Fruit fly (Drosophila melanogaster) whole organism, embryonic: ENCODE measurements around the gene CG10943.

Experiments
- ATbp ChIP-seq: fragments of 200-800 bp; sonication (Bioruptor generic); optimal IDR thresholded peaks from 2 replicates; lab custom pipeline; 2017; ENCODE audit warnings: missing biosample characterization, mild to moderate bottlenecking, missing genetic modification characterization, missing genetic modification reagents
- C15 ChIP-seq: fragments of 200-800 bp; sonication (Bioruptor generic); IDR thresholded peaks from 3 replicates; pipeline ENCODE4 v1.3.6; 2022; ENCODE audit warnings: missing biosample characterization, missing genetic modification characterization
- CG1024 ChIP-seq: fragments of 200-800 bp; sonication (Bioruptor generic); IDR thresholded peaks from 2 replicates; pipeline ENCODE4 v1.3.6; 2022; ENCODE audit warnings: missing biosample characterization, missing genetic modification characterization
- CG11085 ChIP-seq: fragments of 200-800 bp; sonication (Bioruptor generic); IDR thresholded peaks from 2 replicates; pipeline ENCODE4 v1.3.6; 2022; ENCODE audit warnings: missing biosample characterization, missing genetic modification characterization
- CG11504 ChIP-seq: fragments of 200-800 bp; sonication (Bioruptor generic); optimal IDR thresholded peaks from 3 replicates; lab custom pipeline; 2019; ENCODE audit warnings: missing biosample characterization, mild to moderate bottlenecking, missing genetic modification characterization, moderate library complexity
- CG12769 ChIP-seq: fragments of 200-800 bp; sonication (Bioruptor generic); optimal IDR thresholded peaks from 2 replicates; lab custom pipeline; 2019; ENCODE audit warnings: missing biosample characterization, mild to moderate bottlenecking, missing genetic modification characterization, moderate library complexity
- CG13287 ChIP-seq: fragments of 200-800 bp; sonication (Bioruptor generic); IDR thresholded peaks from 2 replicates; pipeline ENCODE4 v1.3.6; 2022; ENCODE audit warnings: missing biosample characterization, missing genetic modification characterization; ENCODE audit not compliant: partially characterized antibody
- CG13424 ChIP-seq: fragments of 200-800 bp; sonication (Bioruptor generic); optimal IDR thresholded peaks from 2 replicates; lab custom pipeline; 2019; ENCODE audit warnings: missing biosample characterization, mild to moderate bottlenecking, missing genetic modification characterization, moderate library complexity
- CG15269 ChIP-seq: fragments of 200-800 bp; sonication (Bioruptor generic); optimal IDR thresholded peaks from 2 replicates; lab custom pipeline; 2018; ENCODE audit warnings: missing biosample characterization, mild to moderate bottlenecking, missing genetic modification characterization, moderate library complexity
- CG2875 ChIP-seq: fragments of 200-800 bp; sonication (Bioruptor generic); optimal IDR thresholded peaks from 2 replicates; lab custom pipeline; 2017; ENCODE audit warnings: missing biosample characterization, mild to moderate bottlenecking, missing genetic modification characterization, missing genetic modification reagents
- CG3163 ChIP-seq: fragments of 200-800 bp; sonication (Bioruptor generic); optimal IDR thresholded peaks from 3 replicates; lab custom pipeline; 2016; ENCODE audit warnings: missing biosample characterization, missing genetic modification characterization
- CG4404 ChIP-seq: fragments of 200-800 bp; sonication (Bioruptor generic); IDR thresholded peaks from 2 replicates; pipeline ENCODE4 v1.3.6; 2022; ENCODE audit warnings: missing biosample characterization, missing genetic modification characterization
- CG4424 ChIP-seq: fragments of 200-800 bp; sonication (Bioruptor generic); optimal IDR thresholded peaks from 3 replicates; lab custom pipeline; 2016; ENCODE audit warnings: missing biosample characterization, missing genetic modification characterization
- CG5953 ChIP-seq: fragments of 200-800 bp; sonication (Bioruptor generic); IDR thresholded peaks from 2 replicates; pipeline ENCODE4 v1.3.6; 2022; ENCODE audit warnings: missing biosample characterization, missing genetic modification characterization
- CG7963 ChIP-seq: fragments of 200-800 bp; sonication (Bioruptor generic); IDR thresholded peaks from 3 replicates; pipeline ENCODE4 v1.3.6; 2022; ENCODE audit warnings: missing biosample characterization, missing genetic modification characterization; ENCODE audit not compliant: partially characterized antibody
- CG8765 ChIP-seq: fragments of 200-800 bp; sonication (Bioruptor generic); IDR thresholded peaks from 2 replicates; pipeline ENCODE4 v1.3.6; 2022; ENCODE audit warnings: missing biosample characterization, missing genetic modification characterization
- CG9797 ChIP-seq: fragments of 200-800 bp; sonication (Bioruptor generic); optimal IDR thresholded peaks from 3 replicates; lab custom pipeline; 2018; ENCODE audit warnings: missing biosample characterization, mild to moderate bottlenecking, missing genetic modification characterization
- CG9817 ChIP-seq: fragments of 200-800 bp; sonication (Bioruptor generic); optimal IDR thresholded peaks from 2 replicates; lab custom pipeline; 2018; ENCODE audit warnings: missing biosample characterization, mild to moderate bottlenecking, missing genetic modification characterization, moderate library complexity
- CoRest ChIP-seq: fragments of 200-800 bp; sonication (Bioruptor generic); optimal IDR thresholded peaks from 3 replicates; lab custom pipeline; 2018; ENCODE audit warnings: missing biosample characterization, mild to moderate bottlenecking, missing genetic modification characterization, moderate library complexity
- D ChIP-seq, 2 experiments: fragments of 200-800 bp in 1 of 2; fragments of >200 bp in 1 of 2; sonication (Bioruptor generic) in 1 of 2; optimal IDR thresholded peaks; 2 replicates in 1 of 2; 3 replicates in 1 of 2; lab custom pipeline; 2017; ENCODE audit warnings: mild to moderate bottlenecking in 1 of 2, missing biosample characterization in 1 of 2, missing genetic modification characterization in 1 of 2, missing genetic modification reagents in 1 of 2
- Fer3 ChIP-seq: fragments of 200-800 bp; sonication (Bioruptor generic); optimal IDR thresholded peaks from 2 replicates; lab custom pipeline; 2018; ENCODE audit warnings: missing biosample characterization, mild to moderate bottlenecking, missing genetic modification characterization, moderate library complexity
- HLH54F ChIP-seq: fragments of 200-800 bp; sonication (Bioruptor generic); optimal IDR thresholded peaks from 3 replicates; lab custom pipeline; 2016; ENCODE audit warnings: missing biosample characterization, missing genetic modification characterization
- Hr78 ChIP-seq, 2 experiments: fragments of 200-800 bp in 1 of 2; fragments of >200 bp in 1 of 2; sonication (Bioruptor generic) in 1 of 2; optimal IDR thresholded peaks; 2 replicates each; lab custom pipeline; 2017 to 2019; ENCODE audit warnings: missing biosample characterization in 2 of 2, missing genetic modification characterization in 2 of 2, mild to moderate bottlenecking in 1 of 2, moderate library complexity in 1 of 2
- Jarid2 ChIP-seq: fragments of 200-800 bp; sonication (Bioruptor generic); optimal IDR thresholded peaks from 3 replicates; lab custom pipeline; 2017; ENCODE audit warnings: mild to moderate bottlenecking, missing biosample characterization, missing genetic modification reagents, missing genetic modification characterization
- NC2α ChIP-seq: fragments of 200-800 bp; sonication (Bioruptor generic); optimal IDR thresholded peaks from 2 replicates; lab custom pipeline; 2016; ENCODE audit warnings: missing biosample characterization, missing genetic modification characterization
- NK7.1 ChIP-seq: fragments of 200-800 bp; sonication (Bioruptor generic); optimal IDR thresholded peaks from 3 replicates; lab custom pipeline; 2016; ENCODE audit warnings: missing biosample characterization, missing genetic modification characterization
- Neu2 ChIP-seq: fragments of 200-800 bp; sonication (Bioruptor generic); optimal IDR thresholded peaks from 3 replicates; lab custom pipeline; 2016; ENCODE audit warnings: missing biosample characterization, missing genetic modification characterization, borderline replicate concordance
- Nf-YB ChIP-seq: fragments of 200-800 bp; sonication (Bioruptor generic); optimal IDR thresholded peaks from 3 replicates; lab custom pipeline; 2019; ENCODE audit warnings: missing biosample characterization, mild to moderate bottlenecking, missing genetic modification characterization, moderate library complexity
- Opbp ChIP-seq: fragments of 200-800 bp; sonication (Bioruptor generic); IDR thresholded peaks from 3 replicates; pipeline ENCODE4 v1.3.6; 2022; ENCODE audit warnings: missing biosample characterization, missing genetic modification characterization; ENCODE audit not compliant: partially characterized antibody
- YL-1 ChIP-seq: fragments of 200-800 bp; sonication (Bioruptor generic); optimal IDR thresholded peaks from 3 replicates; lab custom pipeline; 2017; ENCODE audit warnings: missing biosample characterization, mild to moderate bottlenecking, missing genetic modification characterization
- abd-A ChIP-seq: fragments of 200-800 bp; sonication (Bioruptor generic); optimal IDR thresholded peaks from 3 replicates; lab custom pipeline; 2019; ENCODE audit warnings: missing biosample characterization, mild to moderate bottlenecking, missing genetic modification characterization, moderate library complexity
- aop ChIP-seq: fragments of 200-800 bp; sonication (Bioruptor generic); IDR thresholded peaks from 2 replicates; pipeline ENCODE4 v1.3.6; 2022; ENCODE audit warnings: missing biosample characterization, missing genetic modification characterization
- ash1 ChIP-seq: fragments of 200-800 bp; sonication (Bioruptor generic); optimal IDR thresholded peaks from 2 replicates; lab custom pipeline; 2018; ENCODE audit warnings: missing biosample characterization, mild to moderate bottlenecking, missing genetic modification characterization
- bowl ChIP-seq: fragments of 200-800 bp; sonication (Bioruptor generic); IDR thresholded peaks from 2 replicates; pipeline ENCODE4 v1.3.6; 2022; ENCODE audit warnings: missing biosample characterization, missing genetic modification characterization
- bsh ChIP-seq, 2 experiments: fragments of 200-800 bp; sonication (Bioruptor generic); optimal IDR thresholded peaks; 2 replicates each; lab custom pipeline; 2017 to 2018; ENCODE audit warnings: mild to moderate bottlenecking in 2 of 2, missing biosample characterization in 2 of 2, missing genetic modification characterization in 2 of 2, moderate library complexity in 1 of 2
- caup ChIP-seq: fragments of 200-800 bp; sonication (Bioruptor generic); optimal IDR thresholded peaks from 3 replicates; lab custom pipeline; 2017; ENCODE audit warnings: missing biosample characterization, mild to moderate bottlenecking, missing genetic modification characterization, moderate library complexity; ENCODE audit not compliant: severe bottlenecking
- dati ChIP-seq: fragments of 200-800 bp; sonication (Bioruptor generic); IDR thresholded peaks from 2 replicates; pipeline ENCODE4 v1.3.6; 2022; ENCODE audit warnings: missing biosample characterization, missing genetic modification characterization
- dm ChIP-seq: fragments of 200-800 bp; sonication (Bioruptor generic); optimal IDR thresholded peaks from 3 replicates; lab custom pipeline; 2016; ENCODE audit warnings: missing biosample characterization, missing genetic modification characterization
- ftz-f1 ChIP-seq: fragments of 200-800 bp; sonication (Bioruptor generic); optimal IDR thresholded peaks from 2 replicates; lab custom pipeline; 2016; ENCODE audit warnings: missing biosample characterization, missing genetic modification characterization
- knrl ChIP-seq: fragments of 200-800 bp; sonication (Bioruptor generic); IDR thresholded peaks from 3 replicates; pipeline ENCODE4 v1.3.6; 2022; ENCODE audit warnings: missing biosample characterization, missing genetic modification characterization; ENCODE audit not compliant: partially characterized antibody
- odd ChIP-seq: fragments of 200-800 bp; sonication (Bioruptor generic); optimal IDR thresholded peaks from 2 replicates; lab custom pipeline; 2017; ENCODE audit warnings: missing biosample characterization, mild to moderate bottlenecking, missing genetic modification characterization
- phol ChIP-seq: fragments of 200-800 bp; sonication (Bioruptor generic); optimal IDR thresholded peaks from 3 replicates; lab custom pipeline; 2018; ENCODE audit warnings: missing biosample characterization, mild to moderate bottlenecking, missing genetic modification characterization, moderate library complexity
- pita ChIP-seq: fragments of 200-800 bp; sonication (Bioruptor generic); optimal IDR thresholded peaks from 2 replicates; lab custom pipeline; 2017; ENCODE audit warnings: missing biosample characterization, mild to moderate bottlenecking, missing genetic modification characterization
- run ChIP-seq: fragments of 200-800 bp; sonication (Bioruptor generic); optimal IDR thresholded peaks from 3 replicates; lab custom pipeline; 2018; ENCODE audit warnings: missing biosample characterization, mild to moderate bottlenecking, missing genetic modification characterization
- tna ChIP-seq: fragments of 200-800 bp; sonication (Bioruptor generic); IDR thresholded peaks from 2 replicates; pipeline ENCODE4 v1.3.6; 2022; ENCODE audit warnings: missing biosample characterization, missing genetic modification characterization; ENCODE audit not compliant: partially characterized antibody
- vnd ChIP-seq: fragments of 200-800 bp; sonication (Bioruptor generic); IDR thresholded peaks from 3 replicates; pipeline ENCODE4 v1.3.6; 2022; ENCODE audit warnings: missing biosample characterization, missing genetic modification characterization; ENCODE audit not compliant: partially characterized antibody

The CG10943 gene

dm6 chr3L:12843056-12843799 is 19.5 kb downstream of the CG10943 start, which contains the start of gene nebu (continued):
- TF ChIP-seq YL-1 (peak; percentile 55), dati (GFP tag; lab: Robert Waterston, UW) (peak; percentile 85), bowl (GFP tag; lab: Robert Waterston, UW) (peak; percentile 89), CG2875 (peak; percentile 82), CG8765 (no peak), CG3163 (peak; percentile 91), CG1024 (GFP tag; lab: Robert Waterston, UW) (peak; percentile 85), CoRest (tag; lab: Kevin White, UChicago) (peak; percentile 94), Hr78 (GFP tag; optimal IDR thresholded peaks at IDR 0.05; lab: Kevin White, UChicago) (no peak), Fer3 (tag; lab: Kevin White, UChicago) (peak; percentile 97), Opbp (GFP tag; lab: Robert Waterston, UW) (no peak), ATbp (GFP tag; lab: Kevin White, UChicago) (peak; percentile 90), Nf-YB (GFP tag; lab: Kevin White, UChicago) (peak; percentile 79), CG13287 (0 out of 2 replicates have a peak, but pooled peaks have one; percentile 15), CG9817 (tag; lab: Kevin White, UChicago) (peak; percentile 97), odd (GFP tag; lab: Kevin White, UChicago) (peak; percentile 91), CG11085 (GFP tag; lab: Robert Waterston, UW) (no peak; the same call in 1 of the 2 replicates), ash1 (GFP tag; lab: Kevin White, UChicago) (peak; percentile 84), NC2α (GFP tag; lab: Kevin White, UChicago) (peak; percentile 91), tna (GFP tag; lab: Robert Waterston, UW) (no peak), NK7.1 (GFP tag; lab: Kevin White, UChicago) (peak; percentile 95), Neu2 (GFP tag; lab: Kevin White, UChicago) (peak; percentile 89), CG5953 (peak; percentile 90), CG4424 (GFP tag; lab: Kevin White, UChicago) (peak; percentile 84), C15 (GFP tag; lab: Robert Waterston, UW) (peak; percentile 92), phol (tag; lab: Kevin White, UChicago) (peak; percentile 86), Jarid2 (GFP tag; lab: Kevin White, UChicago) (peak; percentile 81), pita (GFP tag; lab: Kevin White, UChicago) (no peak), dm (GFP tag; lab: Kevin White, UChicago) (peak; percentile 88), caup (GFP tag; lab: Kevin White, UChicago) (peak; percentile 98), aop (0 out of 2 replicates have a peak, but pooled peaks have one; percentile 72), CG15269 (tag; lab: Kevin White, UChicago) (peak; percentile 97), CG11504 (peak; percentile 95), CG7963 (GFP tag; lab: Robert Waterston, UW) (no peak), CG13424 (tag; lab: Kevin White, UChicago) (peak; percentile 94), ftz-f1 (GFP tag; lab: Kevin White, UChicago) (peak; percentile 72), abd-A (tag; lab: Kevin White, UChicago) (peak; percentile 90), vnd (GFP tag; lab: Robert Waterston, UW) (no peak), run (peak; percentile 84), CG12769 (tag; lab: Kevin White, UChicago) (peak; percentile 98), CG4404 (GFP tag; lab: Robert Waterston, UW) (no peak; the same call in 1 of the 2 replicates), bsh (GFP tag; optimal IDR thresholded peaks at IDR 0.05; lab: Kevin White, UChicago) (peak; percentile 92), HLH54F (GFP tag; lab: Kevin White, UChicago) (peak; percentile 98), CG9797 (GFP tag; lab: Kevin White, UChicago) (no peak), D (optimal IDR thresholded peaks at IDR 0.05; lab: Kevin White, UChicago) (no peak), D (GFP tag; optimal IDR thresholded peaks at IDR 0.05; lab: Kevin White, UChicago) (peak; percentile 88), knrl (GFP tag; lab: Robert Waterston, UW) (no peak)
